Fruit fly (Drosophila melanogaster) whole organism, embryonic: ENCODE data around the gene Prp31.

Experiments used
- CG10267 ChIP-seq: fragments of 200-800 bp; sonication (Bioruptor generic); optimal IDR thresholded peaks from 2 replicates; lab custom pipeline; 2018; ENCODE audit warnings: missing biosample characterization, mild to moderate bottlenecking, missing genetic modification characterization, moderate library complexity
- CG10959 ChIP-seq: fragments of 200-800 bp; sonication (Bioruptor generic); IDR thresholded peaks from 2 replicates; pipeline ENCODE4 v1.3.6; 2022; ENCODE audit warnings: missing biosample characterization, missing genetic modification characterization
- CG11085 ChIP-seq: fragments of 200-800 bp; sonication (Bioruptor generic); IDR thresholded peaks from 2 replicates; pipeline ENCODE4 v1.3.6; 2022; ENCODE audit warnings: missing biosample characterization, missing genetic modification characterization
- CG12391 ChIP-seq: fragments of 200-800 bp; sonication (Bioruptor generic); optimal IDR thresholded peaks from 3 replicates; lab custom pipeline; 2018; ENCODE audit warnings: missing biosample characterization, mild to moderate bottlenecking, missing genetic modification characterization, moderate library complexity
- CG14014 ChIP-seq: fragments of 200-800 bp; sonication (Bioruptor generic); IDR thresholded peaks from 2 replicates; pipeline ENCODE4 v1.3.6; 2022; ENCODE audit warnings: missing biosample characterization, missing genetic modification characterization
- CG14050 ChIP-seq: fragments of 200-800 bp; sonication (Bioruptor generic); IDR thresholded peaks from 3 replicates; pipeline ENCODE4 v1.3.6; 2022; ENCODE audit warnings: missing biosample characterization, missing genetic modification characterization
- CG14710 ChIP-seq: fragments of 200-800 bp; sonication (Bioruptor generic); optimal IDR thresholded peaks from 3 replicates; lab custom pipeline; 2019; ENCODE audit warnings: missing biosample characterization, mild to moderate bottlenecking, missing genetic modification characterization, moderate library complexity
- CG14965 ChIP-seq: fragments of 200-800 bp; sonication (Bioruptor generic); optimal IDR thresholded peaks from 2 replicates; lab custom pipeline; 2016; ENCODE audit warnings: missing biosample characterization, missing genetic modification characterization, borderline replicate concordance
- CG17359 ChIP-seq: fragments of 200-800 bp; sonication (Bioruptor generic); optimal IDR thresholded peaks from 3 replicates; lab custom pipeline; 2018; ENCODE audit warnings: missing biosample characterization, mild to moderate bottlenecking, missing genetic modification characterization, moderate library complexity
- CG17361 ChIP-seq: fragments of 200-800 bp; sonication (Bioruptor generic); IDR thresholded peaks from 3 replicates; pipeline ENCODE4 v1.3.6; 2022; ENCODE audit warnings: missing biosample characterization, missing genetic modification characterization
- CG17829 ChIP-seq: fragments of 200-800 bp; optimal IDR thresholded peaks from 2 replicates; lab custom pipeline; 2019; ENCODE audit warnings: missing biosample characterization, mild to moderate bottlenecking, missing genetic modification characterization, moderate library complexity
- CG18262 ChIP-seq: fragments of 200-800 bp; optimal IDR thresholded peaks from 3 replicates; lab custom pipeline; 2019; ENCODE audit warnings: missing biosample characterization, mild to moderate bottlenecking, missing genetic modification characterization, moderate library complexity
- CG2712 ChIP-seq: fragments of 200-800 bp; optimal IDR thresholded peaks from 3 replicates; lab custom pipeline; 2019; ENCODE audit warnings: missing biosample characterization, mild to moderate bottlenecking, missing genetic modification characterization, moderate library complexity
- CG2875 ChIP-seq: fragments of 200-800 bp; sonication (Bioruptor generic); optimal IDR thresholded peaks from 2 replicates; lab custom pipeline; 2017; ENCODE audit warnings: missing biosample characterization, mild to moderate bottlenecking, missing genetic modification characterization, missing genetic modification reagents
- CG30403 ChIP-seq: fragments of 200-800 bp; sonication (Bioruptor generic); optimal IDR thresholded peaks from 3 replicates; lab custom pipeline; 2016; ENCODE audit warnings: missing biosample characterization, missing genetic modification characterization
- CG4282 ChIP-seq: fragments of 200-800 bp; sonication (Bioruptor generic); optimal IDR thresholded peaks from 2 replicates; lab custom pipeline; 2016; ENCODE audit warnings: missing biosample characterization, missing genetic modification characterization
- CG4730 ChIP-seq: fragments of 200-800 bp; sonication (Bioruptor generic); IDR thresholded peaks from 2 replicates; pipeline ENCODE4 v1.3.6; 2022; ENCODE audit warnings: missing biosample characterization, missing genetic modification characterization
- CG4820 ChIP-seq: fragments of 200-800 bp; sonication (Bioruptor generic); optimal IDR thresholded peaks from 3 replicates; lab custom pipeline; 2016; ENCODE audit warnings: missing biosample characterization, missing genetic modification characterization
- CG7839 ChIP-seq: fragments of 200-800 bp; sonication (Bioruptor generic); optimal IDR thresholded peaks from 3 replicates; lab custom pipeline; 2018; ENCODE audit warnings: missing biosample characterization, mild to moderate bottlenecking, missing genetic modification characterization, moderate library complexity
- CG8359 ChIP-seq: fragments of 200-800 bp; sonication (Bioruptor generic); optimal IDR thresholded peaks from 2 replicates; lab custom pipeline; 2017; ENCODE audit warnings: missing biosample characterization, mild to moderate bottlenecking, missing genetic modification characterization, borderline replicate concordance
- CG8388 ChIP-seq: fragments of 200-800 bp; sonication (Bioruptor generic); optimal IDR thresholded peaks from 2 replicates; lab custom pipeline; 2019; ENCODE audit warnings: missing biosample characterization, mild to moderate bottlenecking, missing genetic modification characterization, moderate library complexity
- CG9797 ChIP-seq: fragments of 200-800 bp; sonication (Bioruptor generic); optimal IDR thresholded peaks from 3 replicates; lab custom pipeline; 2018; ENCODE audit warnings: missing biosample characterization, mild to moderate bottlenecking, missing genetic modification characterization
- Dll ChIP-seq: fragments of 200-800 bp; sonication (Bioruptor generic); IDR thresholded peaks from 4 replicates; pipeline ENCODE4 v1.3.6; 2022; ENCODE audit warnings: missing biosample characterization, missing genetic modification characterization; ENCODE audit not compliant: partially characterized antibody
- Gug ChIP-seq: fragments of 200-800 bp; sonication (Bioruptor generic); IDR thresholded peaks from 4 replicates; pipeline ENCODE4 v1.3.6; 2022; ENCODE audit warnings: missing biosample characterization, missing genetic modification characterization
- HLH3B ChIP-seq: fragments of 200-800 bp; sonication (Bioruptor generic); IDR thresholded peaks from 2 replicates; pipeline ENCODE4 v1.3.6; 2022; ENCODE audit warnings: missing biosample characterization, missing genetic modification characterization
- Kr ChIP-seq: fragments of 200-800 bp; sonication (Bioruptor generic); optimal IDR thresholded peaks from 2 replicates; lab custom pipeline; 2017; ENCODE audit warnings: missing biosample characterization, mild to moderate bottlenecking, missing genetic modification characterization
- NC2α ChIP-seq: fragments of 200-800 bp; sonication (Bioruptor generic); optimal IDR thresholded peaks from 2 replicates; lab custom pipeline; 2016; ENCODE audit warnings: missing biosample characterization, missing genetic modification characterization
- Opbp ChIP-seq: fragments of 200-800 bp; sonication (Bioruptor generic); IDR thresholded peaks from 3 replicates; pipeline ENCODE4 v1.3.6; 2022; ENCODE audit warnings: missing biosample characterization, missing genetic modification characterization; ENCODE audit not compliant: partially characterized antibody
- Rx ChIP-seq: fragments of 200-800 bp; sonication (Bioruptor generic); IDR thresholded peaks from 2 replicates; pipeline ENCODE4 v1.3.6; 2022; ENCODE audit warnings: missing biosample characterization, missing genetic modification characterization
- Tbp ChIP-seq: fragments of >200 bp; optimal IDR thresholded peaks from 2 replicates; lab custom pipeline; 2018; ENCODE audit warnings: missing biosample characterization, missing genetic modification characterization
- Xbp1 ChIP-seq: fragments of 200-800 bp; sonication (Bioruptor generic); optimal IDR thresholded peaks from 3 replicates; lab custom pipeline; 2016; ENCODE audit warnings: missing biosample characterization, mild to moderate bottlenecking, missing genetic modification characterization
- Xrp1 ChIP-seq: fragments of 200-800 bp; sonication (Bioruptor generic); IDR thresholded peaks from 2 replicates; pipeline ENCODE4 v1.3.6; 2022; ENCODE audit warnings: missing biosample characterization, missing genetic modification characterization
- chif ChIP-seq, 2 experiments: fragments of 200-800 bp; sonication (Bioruptor generic); optimal IDR thresholded peaks; 3 replicates each; lab custom pipeline; 2016; ENCODE audit warnings: missing biosample characterization in 2 of 2, missing genetic modification characterization in 2 of 2
- chn ChIP-seq: fragments of 200-800 bp; sonication (Bioruptor generic); optimal IDR thresholded peaks from 2 replicates; lab custom pipeline; 2016; ENCODE audit warnings: missing biosample characterization, missing genetic modification characterization
- dimm ChIP-seq: fragments of 200-800 bp; sonication (Bioruptor generic); IDR thresholded peaks from 2 replicates; pipeline ENCODE4 v1.3.6; 2022; ENCODE audit warnings: missing biosample characterization, missing genetic modification characterization
- fru ChIP-seq: fragments of >200 bp; optimal IDR thresholded peaks from 2 replicates; lab custom pipeline; 2017
- ftz-f1 ChIP-seq: fragments of 200-800 bp; sonication (Bioruptor generic); optimal IDR thresholded peaks from 2 replicates; lab custom pipeline; 2016; ENCODE audit warnings: missing biosample characterization, missing genetic modification characterization
- grau ChIP-seq: fragments of 200-800 bp; optimal IDR thresholded peaks from 3 replicates; lab custom pipeline; 2019; ENCODE audit warnings: missing biosample characterization, mild to moderate bottlenecking, missing genetic modification characterization, moderate library complexity
- lola ChIP-seq, 3 experiments: fragments of >200 bp in 2 of 3; fragments of 200-800 bp in 1 of 3; sonication (Bioruptor generic) in 1 of 3; optimal IDR thresholded peaks; 2 replicates each; lab custom pipeline; 2017 to 2019; ENCODE audit warnings: missing biosample characterization in 3 of 3, missing genetic modification characterization in 3 of 3, mild to moderate bottlenecking in 1 of 3, moderate library complexity in 1 of 3
- pan ChIP-seq, 4 experiments: fragments of >200 bp in 3 of 4; fragments of 200-800 bp in 1 of 4; sonication (Bioruptor generic) in 1 of 4; optimal IDR thresholded peaks in 3 of 4; IDR thresholded peaks in 1 of 4; 2 replicates each; pipeline versions ENCODE4 v1.3.6 to Lab custom; 2017 to 2022; ENCODE audit warnings: missing biosample characterization in 2 of 4, missing genetic modification characterization in 2 of 4, mixed read lengths in 1 of 4
- peb ChIP-seq: fragments of 200-800 bp; sonication (Bioruptor generic); IDR thresholded peaks from 2 replicates; pipeline ENCODE4 v1.3.6; 2022; ENCODE audit warnings: missing biosample characterization, missing genetic modification characterization
- pum ChIP-seq: fragments of 200-800 bp; sonication (Bioruptor generic); optimal IDR thresholded peaks from 2 replicates; lab custom pipeline; 2016; ENCODE audit warnings: missing biosample characterization, missing genetic modification characterization
- sc ChIP-seq, 3 experiments: fragments of >200 bp in 2 of 3; fragments of 200-800 bp in 1 of 3; sonication (Bioruptor generic) in 1 of 3; optimal IDR thresholded peaks; 2 replicates in 2 of 3; 3 replicates in 1 of 3; lab custom pipeline; 2017; ENCODE audit warnings: mild to moderate bottlenecking in 1 of 3, missing biosample characterization in 1 of 3, missing genetic modification characterization in 1 of 3, missing genetic modification reagents in 1 of 3
- trem ChIP-seq: fragments of 200-800 bp; optimal IDR thresholded peaks from 3 replicates; lab custom pipeline; 2019; ENCODE audit warnings: missing biosample characterization, mild to moderate bottlenecking, missing genetic modification characterization, moderate library complexity
- trh ChIP-seq: fragments of 200-800 bp; sonication (Bioruptor generic); optimal IDR thresholded peaks from 2 replicates; lab custom pipeline; 2016; ENCODE audit warnings: missing biosample characterization, missing genetic modification characterization
- vvl ChIP-seq: fragments of 200-800 bp; sonication (Bioruptor generic); IDR thresholded peaks from 2 replicates; pipeline ENCODE4 v1.3.6; 2022; ENCODE audit warnings: missing biosample characterization, missing genetic modification characterization
- zen ChIP-seq: fragments of 200-800 bp; sonication (Bioruptor generic); optimal IDR thresholded peaks from 3 replicates; lab custom pipeline; 2018; ENCODE audit warnings: missing biosample characterization, mild to moderate bottlenecking, missing genetic modification characterization, moderate library complexity

The Prp31 gene

dm6 chr3L:15199216-15200090 lies 40.6 kb downstream of the Prp31 start (continued):
- peak in 1 of 3 experiments; percentile 67 for TF ChIP-seq lola (GFP tag; optimal IDR thresholded peaks at IDR 0.05; lab: Kevin White, UChicago)
- TF ChIP-seq CG10267 (tag; lab: Kevin White, UChicago): peak; percentile 49
- TF ChIP-seq Xrp1 (GFP tag; lab: Robert Waterston, UW): peak; percentile 77
- TF ChIP-seq HLH3B (GFP tag; lab: Robert Waterston, UW): no peak
- TF ChIP-seq CG2875 (GFP tag; lab: Kevin White, UChicago): peak; percentile 43
- peak; percentile 54 for TF ChIP-seq CG12391
- TF ChIP-seq Opbp (GFP tag; lab: Robert Waterston, UW): no peak
- no peak for TF ChIP-seq CG4282 (GFP tag; lab: Kevin White, UChicago)
- TF ChIP-seq Dll (GFP tag; lab: Robert Waterston, UW): no peak
- 0 out of 4 replicates have a peak, but pooled peaks have one; percentile 3 for TF ChIP-seq Gug (GFP tag; lab: Robert Waterston, UW)
- TF ChIP-seq grau (tag; lab: Kevin White, UChicago): peak; percentile 22
- no peak for TF ChIP-seq sc (optimal IDR thresholded peaks at IDR 0.05; lab: Kevin White, UChicago)
- TF ChIP-seq sc (GFP tag; optimal IDR thresholded peaks at IDR 0.05; lab: Kevin White, UChicago): peak; percentile 19
- TF ChIP-seq Xbp1 (GFP tag; lab: Kevin White, UChicago): peak; percentile 38
- no peak for TF ChIP-seq NC2α (GFP tag; lab: Kevin White, UChicago)
- TF ChIP-seq Rx (GFP tag; lab: Robert Waterston, UW): no peak
- TF ChIP-seq peb (GFP tag; lab: Robert Waterston, UW): 0 out of 2 replicates have a peak, but pooled peaks have one; percentile 22
- TF ChIP-seq chn (GFP tag; lab: Kevin White, UChicago): peak; percentile 20
- peak; percentile 45 for TF ChIP-seq CG4820
- TF ChIP-seq CG9797 (GFP tag; lab: Kevin White, UChicago): no peak
- TF ChIP-seq CG2712 (tag; lab: Kevin White, UChicago): peak; percentile 81
- peak; percentile 50 for TF ChIP-seq trem (tag; lab: Kevin White, UChicago)
- no peak for TF ChIP-seq CG14014
- no peak for TF ChIP-seq CG14965 (GFP tag; lab: Kevin White, UChicago)
- peak; percentile 64 for TF ChIP-seq CG17829 (tag; lab: Kevin White, UChicago)
- TF ChIP-seq vvl (GFP tag; lab: Robert Waterston, UW): peak; percentile 63
- TF ChIP-seq CG7839 (tag; lab: Kevin White, UChicago): peak; percentile 34
- no peak for TF ChIP-seq CG11085 (GFP tag; lab: Robert Waterston, UW)
- TF ChIP-seq CG14710: peak; percentile 48
- TF ChIP-seq CG8359 (GFP tag; lab: Kevin White, UChicago): peak; percentile 5
- TF ChIP-seq CG17361 (GFP tag; lab: Robert Waterston, UW): peak; percentile 52; the same call in 1 of the 3 replicates
- no peak for TF ChIP-seq ftz-f1 (GFP tag; lab: Kevin White, UChicago)
- no peak for TF ChIP-seq CG14050 (GFP tag; lab: Robert Waterston, UW)
- no peak for TF ChIP-seq pan (optimal IDR thresholded peaks at IDR 0.05; lab: Kevin White, UChicago)
- peak in 1 of 2 experiments; percentile 8 for TF ChIP-seq pan (GFP tag; optimal IDR thresholded peaks at IDR 0.05 in 1 of 2, IDR thresholded peaks at IDR 0.05 in 1 of 2)
- TF ChIP-seq pum (GFP tag; lab: Kevin White, UChicago): peak; percentile 6
- TF ChIP-seq CG10959: 0 out of 2 replicates have a peak, but pooled peaks have one; percentile 46
- peak; percentile 30; the same call in 1 of the 2 replicates for TF ChIP-seq CG4730
- peak in 1 of 2 experiments; percentile 39 for TF ChIP-seq chif (GFP tag; optimal IDR thresholded peaks at IDR 0.05; lab: Kevin White, UChicago)
- no peak for TF ChIP-seq dimm (GFP tag; lab: Robert Waterston, UW)
- peak; percentile 30 for TF ChIP-seq CG8388
- TF ChIP-seq CG30403: peak; percentile 5
- peak; percentile 37 for TF ChIP-seq CG17359 (tag; lab: Kevin White, UChicago)
- TF ChIP-seq CG18262 (tag; lab: Kevin White, UChicago): peak; percentile 76
- TF ChIP-seq Kr (GFP tag; lab: Kevin White, UChicago): peak; percentile 21
- TF ChIP-seq zen (tag; lab: Kevin White, UChicago): no peak
- no peak for TF ChIP-seq fru
- TF ChIP-seq trh: no peak
- TF ChIP-seq Tbp (GFP tag; lab: Kevin White, UChicago): no peak
